Worm (Caenorhabditis elegans): Measurements from ENCODE around the gene C16C8.25.

The C16C8.25 gene

DNA sequence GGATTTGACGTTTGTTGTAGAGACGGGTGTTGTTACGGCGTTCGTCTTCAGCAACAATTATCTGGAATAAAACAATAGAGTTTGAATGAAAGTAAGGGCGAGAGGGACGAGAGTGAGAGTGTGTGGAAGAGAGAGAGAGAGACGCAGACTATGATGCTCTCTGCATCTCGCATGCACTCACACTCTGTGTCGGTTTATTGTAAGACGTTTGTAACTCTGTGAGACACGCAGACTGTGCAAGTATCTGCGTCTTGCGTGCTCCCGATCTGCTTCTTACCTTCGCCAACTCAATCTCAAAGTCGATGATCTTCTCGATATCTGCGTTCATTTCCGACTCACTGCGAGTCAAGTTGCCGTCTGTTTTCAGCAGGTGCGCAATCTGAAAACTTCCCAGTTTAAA is 26.1 kb upstream of the C16C8.25 start:
- TF ChIP-seq B0019.2 (GFP tag; conservative IDR thresholded peaks at IDR 0.05) = no peak
- peak; percentile 34; the same call in 1 of the 2 replicates for TF ChIP-seq hmg-1.2 (GFP tag; IDR thresholded peaks at IDR 0.05)
- TF ChIP-seq B0336.3 (GFP tag; IDR thresholded peaks at IDR 0.05) = no peak
- no peak for TF ChIP-seq ZK185.1 (tag; optimal IDR thresholded peaks at IDR 0.05; ENCODE audit: poor library complexity, severe bottlenecking)

DNA sequence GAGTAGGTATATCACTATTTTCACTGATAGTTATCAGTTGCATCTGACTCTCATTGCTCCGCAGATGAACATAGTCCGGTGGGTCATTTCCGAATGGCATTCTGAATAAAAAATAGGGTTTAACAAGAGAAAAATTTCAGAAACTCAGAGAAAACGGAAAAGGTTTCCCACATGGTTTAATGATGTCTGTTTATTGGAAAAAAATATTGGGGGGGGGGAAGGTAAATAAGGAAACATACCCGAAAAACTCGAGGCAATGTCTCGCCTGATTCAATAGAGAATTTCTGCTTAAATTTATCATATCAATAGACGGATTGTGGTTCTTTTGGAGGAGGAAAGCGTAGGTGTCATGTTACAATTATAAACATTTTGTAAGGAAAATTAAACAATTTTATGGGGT is 23.6 kb upstream of the C16C8.25 start, which contains the start of gene nep-11:
TSS of gene nep-11 (minus strand) at position 101 of the 400 bp plus-strand sequence.
- TF ChIP-seq ztf-6 (GFP tag; IDR thresholded peaks at IDR 0.05) (no peak), ceh-58 (GFP tag; IDR thresholded peaks at IDR 0.05) (no peak)

DNA sequence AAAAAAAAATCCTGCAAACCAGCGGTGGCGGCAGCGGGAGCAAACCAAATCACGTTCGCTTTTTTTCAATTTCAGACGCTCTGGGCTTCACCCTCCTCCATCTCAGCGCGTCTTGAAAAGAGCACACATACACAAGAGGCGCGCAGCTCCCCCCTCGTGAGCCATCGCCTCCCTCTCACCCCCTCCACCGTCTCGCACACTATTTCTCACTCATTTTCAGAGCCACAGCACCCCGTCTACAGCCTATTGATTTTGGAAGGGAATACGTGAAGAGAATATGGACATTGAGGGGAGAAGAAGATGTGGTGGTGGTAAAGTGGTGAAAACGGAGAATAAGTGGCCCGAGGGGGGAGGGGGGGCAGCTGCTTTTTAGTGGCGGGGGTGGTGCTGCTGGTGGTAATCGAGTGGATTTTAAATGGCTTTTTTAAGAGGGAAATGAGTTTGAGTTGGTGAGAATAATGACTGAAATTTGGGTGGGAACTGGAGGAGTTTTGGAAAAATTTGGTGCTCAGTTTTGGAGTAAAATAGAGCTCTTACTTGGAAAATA is 20.8 kb upstream of the C16C8.25 start:
- TF ChIP-seq ztf-28 (GFP tag; IDR thresholded peaks at IDR 0.05) (no peak), ceh-79 (tag; optimal IDR thresholded peaks at IDR 0.05) (no peak), hsf-1 (GFP tag; IDR thresholded peaks at IDR 0.05) (no peak), lsy-27 (tag; optimal IDR thresholded peaks at IDR 0.05; ENCODE audit: borderline replicate concordance, insufficient read depth) (no peak), hmg-1.2 (GFP tag; IDR thresholded peaks at IDR 0.05) (peak; percentile 55; the same call in 1 of the 2 replicates), ceh-27 (GFP tag; optimal IDR thresholded peaks at IDR 0.05) (peak; percentile 56), zfh-2 (GFP tag; conservative IDR thresholded peaks at IDR 0.05) (peak; percentile 92), attf-5 (GFP tag; optimal IDR thresholded peaks at IDR 0.05) (peak; percentile 34), bed-2 (GFP tag; IDR thresholded peaks at IDR 0.05) (no peak), cebp-1 (GFP tag; IDR thresholded peaks at IDR 0.05) (no peak), cebp-1 (tag; optimal IDR thresholded peaks at IDR 0.05) (peak; percentile 29), egrh-3 (GFP tag; IDR thresholded peaks at IDR 0.05) (peak; percentile 57), mcd-1 (GFP tag; IDR thresholded peaks at IDR 0.05) (peak; percentile 40; the same call in 1 of the 2 replicates), Y79H2A.3 (GFP tag; conservative IDR thresholded peaks at IDR 0.05) (no peak), atf-7 (tag; optimal IDR thresholded peaks at IDR 0.05) (no peak)

DNA sequence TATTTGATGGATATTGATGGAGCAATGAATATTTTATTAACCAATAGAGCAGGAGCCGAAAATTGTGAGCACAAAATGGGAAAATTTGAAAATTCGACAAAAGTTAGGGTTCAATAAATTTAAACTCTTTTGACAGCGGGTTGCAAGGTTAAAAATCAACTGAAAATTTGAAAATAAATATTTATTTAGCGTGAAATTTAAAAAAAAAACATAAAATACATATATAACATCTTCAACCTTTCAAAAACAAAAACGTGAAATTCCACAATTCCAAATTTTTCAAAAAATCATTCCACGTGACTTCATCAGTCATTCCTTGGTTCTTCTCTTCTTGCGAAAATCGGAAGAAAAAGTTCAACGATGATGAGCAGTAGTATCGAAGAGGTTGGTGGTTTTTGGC is 19.6 kb upstream of the C16C8.25 start, which contains the start of gene C16C8.18:
TSS of gene C16C8.18 (plus strand) at position 301 of the 400 bp plus-strand sequence.
- TF ChIP-seq F52B5.7 (tag; optimal IDR thresholded peaks at IDR 0.05) (no peak), C17E4.6 (GFP tag; IDR thresholded peaks at IDR 0.05) (no peak), xnd-1 (tag; optimal IDR thresholded peaks at IDR 0.05) (no peak), ceh-27 (GFP tag; optimal IDR thresholded peaks at IDR 0.05) (no peak), nhr-90 (tag; optimal IDR thresholded peaks at IDR 0.05) (no peak), madf-10 (tag; optimal IDR thresholded peaks at IDR 0.05) (no peak), Y53G8AR.9 (GFP tag; conservative IDR thresholded peaks at IDR 0.05) (no peak), nfya-1 (tag; optimal IDR thresholded peaks at IDR 0.05; ENCODE audit: borderline replicate concordance, insufficient read depth) (no peak), nhr-120 (GFP tag; IDR thresholded peaks at IDR 0.05) (no peak), mxl-1 (tag; optimal IDR thresholded peaks at IDR 0.05) (no peak), B0261.1 (tag; optimal IDR thresholded peaks at IDR 0.05) (no peak), madf-8 (GFP tag; conservative IDR thresholded peaks at IDR 0.05) (no peak), attf-6 (GFP tag; IDR thresholded peaks at IDR 0.05) (no peak), hsf-1 (GFP tag; IDR thresholded peaks at IDR 0.05) (no peak), Y67H2A.10 (GFP tag; conservative IDR thresholded peaks at IDR 0.05) (no peak), B0336.3 (GFP tag; IDR thresholded peaks at IDR 0.05) (no peak)

Data from whole organism, young adult.